Worm (Caenorhabditis elegans) whole organism, young adult: ENCODE measurements around the gene F35E8.6.
"Not testable (repeated sequence)": the region's sequence is repeated elsewhere in the genome, so short reads cannot be mapped to it uniquely, and the experiment has no call there.

Source experiments
- C06A6.2 ChIP-seq: fragments of 200-800 bp; sonication (Bioruptor generic); conservative IDR thresholded peaks from 2 replicates; pipeline ENCODE4 v1.3.6; 2022; ENCODE audit warnings: missing genetic modification characterization, missing compliant biosample characterization
- F49E8.2 ChIP-seq: sonication (generic microtip); optimal IDR thresholded peaks from 3 replicates; lab custom pipeline; 2017; ENCODE audit warnings: missing genetic modification characterization, mild to moderate bottlenecking, missing compliant biosample characterization, antibody characterized with exemption, moderate library complexity; ENCODE audit not compliant: insufficient read depth
- Y95B8A.8 ChIP-seq: fragments of 200-800 bp; sonication (Bioruptor generic); IDR thresholded peaks from 2 replicates; pipeline ENCODE4 v1.3.6; 2022; ENCODE audit warnings: missing genetic modification reagents, missing genetic modification characterization, missing compliant biosample characterization
- akir-1 ChIP-seq: fragments of 200-800 bp; sonication (Bioruptor generic); optimal IDR thresholded peaks from 2 replicates; lab custom pipeline; 2018; ENCODE audit warnings: mild to moderate bottlenecking, missing genetic modification characterization, moderate library complexity, missing compliant biosample characterization
- aptf-2 ChIP-seq: fragments of 200-800 bp; sonication (Bioruptor generic); conservative IDR thresholded peaks from 2 replicates; pipeline ENCODE4 v1.3.6; 2022; ENCODE audit warnings: missing genetic modification reagents, missing genetic modification characterization, missing compliant biosample characterization
- ccch-3 ChIP-seq: fragments of 200-800 bp; sonication (Bioruptor generic); optimal IDR thresholded peaks from 2 replicates; lab custom pipeline; 2018; ENCODE audit warnings: mild to moderate bottlenecking, missing genetic modification characterization, missing compliant biosample characterization
- ceh-100 ChIP-seq: fragments of 200-800 bp; sonication (Bioruptor generic); IDR thresholded peaks from 2 replicates; pipeline ENCODE4 v1.3.6; 2022; ENCODE audit warnings: missing genetic modification reagents, missing genetic modification characterization, missing compliant biosample characterization
- chd-7 ChIP-seq: sonication (generic microtip); optimal IDR thresholded peaks from 2 replicates; lab custom pipeline; 2016; ENCODE audit warnings: mild to moderate bottlenecking, missing genetic modification characterization, moderate library complexity, missing compliant biosample characterization
- lin-35 ChIP-seq, 3 experiments: fragments of 150-350 bp in 2 of 3; sonication (generic microtip) in 1 of 3; optimal IDR thresholded peaks; 2 replicates each; lab custom pipeline; 2014 to 2018; ENCODE audit warnings: missing biosample characterization in 3 of 3, missing genetic modification characterization in 3 of 3, missing genetic modification reagents in 3 of 3
- lin-40 ChIP-seq: sonication (generic microtip); optimal IDR thresholded peaks from 2 replicates; lab custom pipeline; 2016; ENCODE audit warnings: missing genetic modification characterization, mild to moderate bottlenecking, missing compliant biosample characterization, missing genotype, missing genetic modification reagents
- nhr-120 ChIP-seq: fragments of 200-800 bp; sonication (Bioruptor generic); IDR thresholded peaks from 2 replicates; pipeline ENCODE4 v1.3.6; 2022; ENCODE audit warnings: missing genetic modification characterization, missing compliant biosample characterization
- pha-4 ChIP-seq: fragments of 150-350 bp; sonication (generic microtip); optimal IDR thresholded peaks from 2 replicates; lab custom pipeline; 2014; ENCODE audit warnings: missing biosample characterization, missing genetic modification reagents, missing genetic modification characterization
- unc-130 ChIP-seq: sonication (generic microtip); optimal IDR thresholded peaks from 2 replicates; lab custom pipeline; 2016; ENCODE audit warnings: missing genetic modification reagents, missing genetic modification characterization, missing compliant biosample characterization

- not testable (repeated sequence) for TF ChIP-seq F49E8.2 (tag; lab: Kevin White, UChicago); lin-35 (GFP tag; optimal IDR thresholded peaks at IDR 0.05; lab: Kevin White, UChicago); akir-1 (GFP tag; lab: Kevin White, UChicago); ceh-100 (GFP tag; lab: Robert Waterston, UW); aptf-2 (GFP tag; lab: Robert Waterston, UW); nhr-120 (GFP tag; lab: Robert Waterston, UW); lin-40 (tag; lab: Kevin White, UChicago); C06A6.2 (GFP tag; lab: Robert Waterston, UW); pha-4; ccch-3 (GFP tag; lab: Kevin White, UChicago); Y95B8A.8 (GFP tag; lab: Robert Waterston, UW); unc-130; chd-7 (tag; lab: Kevin White, UChicago)
Observed at ce11 chrV:15929882-15930281, 17.9 kb downstream of the F35E8.6 start, which contains the start of gene srbc-77.
